Fruit fly (Drosophila melanogaster) whole organism, embryonic: ENCODE data around the gene Seipin.

Experiments used
- Adf1 ChIP-seq: fragments of 200-800 bp; sonication (Bioruptor generic); IDR thresholded peaks from 2 replicates; pipeline ENCODE4 v1.3.6; 2022; ENCODE audit warnings: missing biosample characterization, missing genetic modification characterization
- B-H1 ChIP-seq: fragments of 200-800 bp; sonication (Bioruptor generic); IDR thresholded peaks from 3 replicates; pipeline ENCODE4 v1.3.6; 2022; ENCODE audit warnings: missing biosample characterization, missing genetic modification characterization
- CG13287 ChIP-seq: fragments of 200-800 bp; sonication (Bioruptor generic); IDR thresholded peaks from 2 replicates; pipeline ENCODE4 v1.3.6; 2022; ENCODE audit warnings: missing biosample characterization, missing genetic modification characterization; ENCODE audit not compliant: partially characterized antibody
- CG14710 ChIP-seq: fragments of 200-800 bp; sonication (Bioruptor generic); optimal IDR thresholded peaks from 3 replicates; lab custom pipeline; 2019; ENCODE audit warnings: missing biosample characterization, mild to moderate bottlenecking, missing genetic modification characterization, moderate library complexity
- CG15514 ChIP-seq: fragments of 200-800 bp; sonication (Bioruptor generic); optimal IDR thresholded peaks from 3 replicates; lab custom pipeline; 2017; ENCODE audit warnings: missing biosample characterization, missing genetic modification characterization, mild to moderate bottlenecking, moderate library complexity, missing genetic modification reagents
- CG16813 ChIP-seq: fragments of 200-800 bp; sonication (Bioruptor generic); IDR thresholded peaks from 3 replicates; pipeline ENCODE4 v1.3.6; 2022; ENCODE audit warnings: missing biosample characterization, missing genetic modification characterization; ENCODE audit not compliant: partially characterized antibody
- CG18262 ChIP-seq: fragments of 200-800 bp; optimal IDR thresholded peaks from 3 replicates; lab custom pipeline; 2019; ENCODE audit warnings: missing biosample characterization, mild to moderate bottlenecking, missing genetic modification characterization, moderate library complexity
- CG1832 ChIP-seq: fragments of 200-800 bp; sonication (Bioruptor generic); optimal IDR thresholded peaks from 2 replicates; lab custom pipeline; 2017; ENCODE audit warnings: missing biosample characterization, mild to moderate bottlenecking, missing genetic modification characterization, inconsistent platforms
- CG2199 ChIP-seq: fragments of 200-800 bp; sonication (Bioruptor generic); IDR thresholded peaks from 3 replicates; pipeline ENCODE4 v1.3.6; 2022; ENCODE audit warnings: missing biosample characterization, missing genetic modification characterization
- CG32532 ChIP-seq: fragments of 200-800 bp; sonication (Bioruptor generic); IDR thresholded peaks from 2 replicates; pipeline ENCODE4 v1.3.6; 2022; ENCODE audit warnings: missing biosample characterization, missing genetic modification characterization
- CG34376 ChIP-seq: fragments of 200-800 bp; sonication (Bioruptor generic); optimal IDR thresholded peaks from 2 replicates; lab custom pipeline; 2018; ENCODE audit warnings: missing biosample characterization, mild to moderate bottlenecking, missing genetic modification characterization
- CG6765 ChIP-seq: fragments of 200-800 bp; sonication (Bioruptor generic); optimal IDR thresholded peaks from 3 replicates; lab custom pipeline; 2017; ENCODE audit warnings: missing biosample characterization, mild to moderate bottlenecking, missing genetic modification characterization
- CG8478 ChIP-seq: fragments of >200 bp; optimal IDR thresholded peaks from 2 replicates; lab custom pipeline; 2018
- CTCF ChIP-seq: fragments of 200-800 bp; sonication (Bioruptor generic); optimal IDR thresholded peaks from 2 replicates; lab custom pipeline; 2017; ENCODE audit warnings: missing biosample characterization, mild to moderate bottlenecking, missing genetic modification characterization, moderate library complexity
- Camta ChIP-seq: fragments of 200-800 bp; sonication (Bioruptor generic); optimal IDR thresholded peaks from 2 replicates; lab custom pipeline; 2016; ENCODE audit warnings: missing biosample characterization, missing genetic modification characterization
- Deaf1 ChIP-seq: fragments of 200-800 bp; optimal IDR thresholded peaks from 3 replicates; lab custom pipeline; 2019; ENCODE audit warnings: missing biosample characterization, mild to moderate bottlenecking, missing genetic modification characterization, moderate library complexity
- Dll ChIP-seq: fragments of 200-800 bp; sonication (Bioruptor generic); IDR thresholded peaks from 4 replicates; pipeline ENCODE4 v1.3.6; 2022; ENCODE audit warnings: missing biosample characterization, missing genetic modification characterization; ENCODE audit not compliant: partially characterized antibody
- E2f2 ChIP-seq: fragments of 200-800 bp; sonication (Bioruptor generic); IDR thresholded peaks from 2 replicates; pipeline ENCODE4 v1.3.6; 2022; ENCODE audit warnings: missing biosample characterization, missing genetic modification characterization
- Med ChIP-seq: fragments of 200-800 bp; sonication (Bioruptor generic); peaks from one replicate; lab custom pipeline; 2016; ENCODE audit warnings: missing biosample characterization, missing genetic modification characterization, mild to moderate bottlenecking, inconsistent platforms, moderate library complexity
- Pdp1 ChIP-seq, 2 experiments: fragments of 200-800 bp; sonication (Bioruptor generic); optimal IDR thresholded peaks; 3 replicates each; lab custom pipeline; 2016; ENCODE audit warnings: missing biosample characterization in 2 of 2, missing genetic modification characterization in 2 of 2, mild to moderate bottlenecking in 1 of 2, moderate library complexity in 1 of 2
- Trl ChIP-seq, 3 experiments: fragments of >200 bp in 2 of 3; fragments of 200-800 bp in 1 of 3; sonication (Bioruptor generic) in 1 of 3; optimal IDR thresholded peaks; 2 replicates in 1 of 3; 3 replicates in 2 of 3; lab custom pipeline; 2016 to 2017; ENCODE audit warnings: missing biosample characterization in 1 of 3, missing genetic modification characterization in 1 of 3
- YL-1 ChIP-seq: fragments of 200-800 bp; sonication (Bioruptor generic); optimal IDR thresholded peaks from 3 replicates; lab custom pipeline; 2017; ENCODE audit warnings: missing biosample characterization, mild to moderate bottlenecking, missing genetic modification characterization
- abd-A ChIP-seq: fragments of 200-800 bp; sonication (Bioruptor generic); optimal IDR thresholded peaks from 3 replicates; lab custom pipeline; 2019; ENCODE audit warnings: missing biosample characterization, mild to moderate bottlenecking, missing genetic modification characterization, moderate library complexity
- cg ChIP-seq: fragments of 200-800 bp; sonication (Bioruptor generic); optimal IDR thresholded peaks from 3 replicates; lab custom pipeline; 2019; ENCODE audit warnings: missing biosample characterization, mild to moderate bottlenecking, missing genetic modification characterization, moderate library complexity
- chinmo ChIP-seq: fragments of 200-800 bp; sonication (Bioruptor generic); IDR thresholded peaks from 4 replicates; pipeline ENCODE4 v1.3.6; 2022; ENCODE audit warnings: missing biosample characterization, missing genetic modification characterization; ENCODE audit not compliant: partially characterized antibody
- chm ChIP-seq: fragments of 200-800 bp; sonication (Bioruptor generic); IDR thresholded peaks from 2 replicates; pipeline ENCODE4 v1.3.6; 2022; ENCODE audit warnings: missing biosample characterization, missing genetic modification characterization
- dysf ChIP-seq: fragments of 200-800 bp; sonication (Bioruptor generic); IDR thresholded peaks from 3 replicates; pipeline ENCODE4 v1.3.6; 2022; ENCODE audit warnings: missing biosample characterization, missing genetic modification characterization
- kah ChIP-seq: fragments of 200-800 bp; sonication (Bioruptor generic); optimal IDR thresholded peaks from 2 replicates; lab custom pipeline; 2018; ENCODE audit warnings: missing biosample characterization, mild to moderate bottlenecking, missing genetic modification characterization
- lab ChIP-seq: fragments of 200-800 bp; sonication (Bioruptor generic); optimal IDR thresholded peaks from 3 replicates; lab custom pipeline; 2017; ENCODE audit warnings: missing biosample characterization, missing genetic modification characterization, mild to moderate bottlenecking, moderate library complexity, missing genetic modification reagents
- lbe ChIP-seq: fragments of 200-800 bp; sonication (Bioruptor generic); optimal IDR thresholded peaks from 2 replicates; lab custom pipeline; 2016; ENCODE audit warnings: missing biosample characterization, mild to moderate bottlenecking, missing genetic modification characterization
- nerfin-1 ChIP-seq: fragments of 200-800 bp; sonication (Bioruptor generic); optimal IDR thresholded peaks from 3 replicates; lab custom pipeline; 2019; ENCODE audit warnings: missing biosample characterization, mild to moderate bottlenecking, missing genetic modification characterization, moderate library complexity
- onecut ChIP-seq: fragments of 200-800 bp; sonication (Bioruptor generic); IDR thresholded peaks from 2 replicates; pipeline ENCODE4 v1.3.6; 2022; ENCODE audit warnings: missing biosample characterization, missing genetic modification characterization
- pum ChIP-seq: fragments of 200-800 bp; sonication (Bioruptor generic); optimal IDR thresholded peaks from 2 replicates; lab custom pipeline; 2016; ENCODE audit warnings: missing biosample characterization, missing genetic modification characterization
- sd ChIP-seq: fragments of 200-800 bp; sonication (Bioruptor generic); optimal IDR thresholded peaks from 3 replicates; lab custom pipeline; 2018; ENCODE audit warnings: missing biosample characterization, mild to moderate bottlenecking, missing genetic modification characterization, moderate library complexity
- sr ChIP-seq: fragments of 200-800 bp; sonication (Bioruptor generic); IDR thresholded peaks from 3 replicates; pipeline ENCODE4 v1.3.6; 2022; ENCODE audit warnings: missing biosample characterization, missing genetic modification characterization
- sug ChIP-seq: fragments of 200-800 bp; optimal IDR thresholded peaks from 2 replicates; lab custom pipeline; 2019; ENCODE audit warnings: missing biosample characterization, mild to moderate bottlenecking, missing genetic modification characterization, moderate library complexity
- tll ChIP-seq, 2 experiments: fragments of 200-800 bp in 1 of 2; fragments of >200 bp in 1 of 2; sonication (Bioruptor generic) in 1 of 2; optimal IDR thresholded peaks; 2 replicates each; lab custom pipeline; 2017 to 2019; ENCODE audit warnings: missing biosample characterization in 2 of 2, missing genetic modification characterization in 2 of 2, mild to moderate bottlenecking in 1 of 2, moderate library complexity in 1 of 2

The Seipin gene

DNA sequence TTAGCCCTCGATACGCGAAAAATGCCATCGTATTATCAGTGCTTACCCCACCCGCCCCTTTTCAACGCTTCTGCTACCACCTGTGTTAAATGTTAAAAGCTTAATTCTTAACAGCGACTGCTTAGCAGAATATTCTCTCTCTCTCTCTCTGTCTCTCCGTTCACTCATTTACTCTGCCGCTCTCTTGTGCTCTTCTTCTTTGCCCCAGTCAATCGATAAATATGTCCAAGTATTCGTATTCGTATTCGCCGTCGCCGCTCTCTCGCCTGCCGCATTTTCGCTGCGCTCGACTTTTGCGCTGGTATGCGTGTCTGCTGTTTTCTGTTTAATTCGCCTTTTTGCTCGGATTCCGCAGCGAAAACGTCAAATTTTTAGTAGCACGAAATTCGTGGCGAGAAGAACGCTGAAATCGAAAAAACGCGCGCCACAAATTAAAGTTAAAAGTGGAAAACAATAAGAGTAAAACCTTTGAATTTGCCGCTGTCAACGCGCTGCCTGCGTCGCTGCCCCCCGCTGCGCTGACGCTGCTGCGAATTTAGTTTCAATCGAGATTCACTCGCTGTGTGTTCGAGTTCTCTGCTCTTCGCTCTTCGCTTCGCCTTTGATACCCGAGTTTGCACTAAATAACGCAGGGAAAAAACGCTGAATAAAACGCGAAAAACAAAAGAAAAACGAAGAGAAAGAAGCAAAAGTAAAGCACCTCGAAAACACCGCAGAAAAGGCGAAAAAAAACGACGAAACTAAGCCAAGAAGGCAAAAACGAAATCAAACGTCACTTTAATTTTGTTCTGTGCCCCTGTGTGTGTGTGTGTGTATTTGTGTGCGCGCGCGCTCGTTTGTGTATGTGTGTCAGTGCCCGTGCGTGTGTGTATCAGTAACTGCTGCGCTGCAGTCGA lies 23.1 kb downstream of the Seipin start (continued):
- TF ChIP-seq CG18262 (tag; lab: Kevin White, UChicago) (peak; percentile 14), CG6765 (GFP tag; lab: Kevin White, UChicago) (peak; percentile 56), Camta (GFP tag; lab: Kevin White, UChicago) (no peak), abd-A (tag; lab: Kevin White, UChicago) (peak; percentile 2), E2f2 (GFP tag; lab: Robert Waterston, UW) (peak; percentile 37; the same call in 1 of the 2 replicates), kah (GFP tag; lab: Kevin White, UChicago) (peak; percentile 67), cg (GFP tag; lab: Kevin White, UChicago) (peak; percentile 89), CG34376 (peak; percentile 60), Deaf1 (tag; lab: Kevin White, UChicago) (peak; percentile 56), lab (peak; percentile 6), CTCF (GFP tag; lab: Kevin White, UChicago) (peak; percentile 5), CG15514 (GFP tag; lab: Kevin White, UChicago) (peak; percentile 8), dysf (GFP tag; lab: Robert Waterston, UW) (no peak), Med (GFP tag; lab: Kevin White, UChicago) (peak; percentile 61), onecut (peak; percentile 98), Trl (optimal IDR thresholded peaks at IDR 0.05; lab: Kevin White, UChicago) (peak; percentile 97), Trl (GFP tag; optimal IDR thresholded peaks at IDR 0.05; lab: Kevin White, UChicago) (peak; percentile 3), chm (GFP tag; lab: Robert Waterston, UW) (peak; percentile 32; the same call in 1 of the 2 replicates), CG1832 (GFP tag; lab: Kevin White, UChicago) (no peak), Adf1 (GFP tag; lab: Robert Waterston, UW) (peak; percentile 94), CG16813 (GFP tag; lab: Robert Waterston, UW) (0 out of 3 replicates have a peak, but pooled peaks have one; percentile 17), nerfin-1 (tag; lab: Kevin White, UChicago) (peak; percentile 56), sug (tag; lab: Kevin White, UChicago) (peak; percentile 53), CG13287 (GFP tag; lab: Robert Waterston, UW) (0 out of 2 replicates have a peak, but pooled peaks have one; percentile 33), tll (GFP tag; optimal IDR thresholded peaks at IDR 0.05; lab: Kevin White, UChicago) (peak in 1 of 2 experiments; percentile 56), sd (tag; lab: Kevin White, UChicago) (peak; percentile 73), Dll (GFP tag; lab: Robert Waterston, UW) (peak; percentile 36; the same call in 1 of the 4 replicates), chinmo (peak; percentile 60; the same call in 1 of the 4 replicates), lbe (GFP tag; lab: Kevin White, UChicago) (peak; percentile 61), CG14710 (no peak), YL-1 (GFP tag; lab: Kevin White, UChicago) (peak; percentile 8), CG32532 (GFP tag; lab: Robert Waterston, UW) (peak; percentile 58; the same call in 1 of the 2 replicates)

DNA sequence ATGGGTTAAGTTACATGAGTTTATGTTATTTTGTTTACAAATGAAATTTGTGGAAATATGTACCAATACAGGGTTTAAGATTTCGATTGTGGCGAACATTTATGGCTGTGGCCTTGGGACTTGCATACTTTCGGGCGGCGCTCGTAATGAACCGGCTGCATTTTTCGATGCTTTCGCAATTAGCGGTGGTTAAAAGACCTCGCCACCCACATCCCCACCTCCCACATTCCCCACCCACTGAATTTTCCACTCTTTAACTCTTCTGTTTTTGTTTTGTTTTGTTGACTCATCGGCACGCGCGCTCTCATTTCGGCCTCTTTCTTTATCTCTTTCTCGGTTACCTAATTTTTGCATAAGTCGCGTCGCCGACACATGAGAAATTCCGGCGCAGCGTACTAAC lies 26.0 kb downstream of the Seipin start:
- peak; percentile 79; the same call in 2 of the 3 replicates for TF ChIP-seq sr (GFP tag; lab: Robert Waterston, UW)
- TF ChIP-seq Pdp1 (GFP tag; optimal IDR thresholded peaks at IDR 0.05; lab: Kevin White, UChicago): peak in 1 of 2 experiments; percentile 73
- TF ChIP-seq B-H1: no peak
- TF ChIP-seq CG2199 (GFP tag; lab: Robert Waterston, UW): peak; percentile 21; the same call in 1 of the 3 replicates
- TF ChIP-seq CG8478 (lab: Kevin White, UChicago): no peak
- TF ChIP-seq pum (GFP tag; lab: Kevin White, UChicago): no peak
- TF ChIP-seq, all 482 proteins: peak for 3
